Worm (Caenorhabditis elegans) whole organism, L4 larva: ENCODE measurements around the gene C50D2.10.
A peak's percentile ranks its signal among the peaks of the same experiment; 100 is the strongest.

ENCODE experiments used
- F37D6.2 ChIP-seq: sonication (generic microtip); optimal IDR thresholded peaks from 2 replicates; lab custom pipeline; 2016; ENCODE audit warnings: mild to moderate bottlenecking, missing genetic modification characterization, missing compliant biosample characterization
- Y48G9A.11 ChIP-seq: fragments of 200-800 bp; sonication (Bioruptor generic); IDR thresholded peaks from 2 replicates; pipeline ENCODE4 v1.3.6; 2022; ENCODE audit warnings: missing genetic modification reagents, missing genetic modification characterization, missing compliant biosample characterization
- aha-1 ChIP-seq: fragments of 150-350 bp; peaks from one replicate; lab custom pipeline; 2014; ENCODE audit warnings: missing biosample characterization, missing genetic modification characterization
- ama-1 ChIP-seq: fragments of 150-350 bp; optimal IDR thresholded peaks from 2 replicates; lab custom pipeline; 2014; ENCODE audit warnings: inconsistent platforms, mixed read lengths
- attf-4 ChIP-seq: sonication (generic microtip); optimal IDR thresholded peaks from 3 replicates; lab custom pipeline; 2017; ENCODE audit warnings: missing biosample characterization, missing genetic modification characterization
- ceh-62 ChIP-seq: sonication (generic microtip); optimal IDR thresholded peaks from 2 replicates; lab custom pipeline; 2017; ENCODE audit warnings: missing biosample characterization, missing genetic modification characterization
- ces-1 ChIP-seq: fragments of 150-350 bp; sonication (generic microtip); optimal IDR thresholded peaks from 4 replicates; lab custom pipeline; 2014; ENCODE audit warnings: missing biosample characterization, missing genetic modification reagents, missing genetic modification characterization
- cey-2 ChIP-seq: sonication (generic microtip); optimal IDR thresholded peaks from 3 replicates; lab custom pipeline; 2017; ENCODE audit warnings: missing genetic modification characterization, mild to moderate bottlenecking, missing compliant biosample characterization, antibody characterized with exemption, borderline replicate concordance; ENCODE audit not compliant: insufficient read depth
- ctbp-1 ChIP-seq: fragments of 200-800 bp; sonication (Bioruptor generic); IDR thresholded peaks from 2 replicates; pipeline ENCODE4 v1.3.6; 2022; ENCODE audit warnings: missing genetic modification reagents, missing genetic modification characterization, missing compliant biosample characterization
- daf-12 ChIP-seq: fragments of 150-350 bp; optimal IDR thresholded peaks from 2 replicates; lab custom pipeline; 2014; ENCODE audit warnings: missing biosample characterization, missing genetic modification reagents, missing genetic modification characterization
- dmd-6 ChIP-seq: fragments of 200-800 bp; sonication (Bioruptor generic); IDR thresholded peaks from 2 replicates; pipeline ENCODE4 v1.3.6; 2022; ENCODE audit warnings: missing genetic modification reagents, missing genetic modification characterization, missing compliant biosample characterization
- dmd-9 ChIP-seq: fragments of 200-800 bp; sonication (Bioruptor generic); IDR thresholded peaks from 2 replicates; pipeline ENCODE4 v1.3.6; 2022; ENCODE audit warnings: missing genetic modification reagents, missing genetic modification characterization, missing compliant biosample characterization
- duxl-1 ChIP-seq: sonication (generic microtip); optimal IDR thresholded peaks from 2 replicates; lab custom pipeline; 2016; ENCODE audit warnings: mild to moderate bottlenecking, missing genetic modification characterization, moderate library complexity, missing compliant biosample characterization; ENCODE audit not compliant: poor library complexity
- dve-1 ChIP-seq: sonication (generic microtip); optimal IDR thresholded peaks from 2 replicates; lab custom pipeline; 2017; ENCODE audit warnings: antibody characterized with exemption, mild to moderate bottlenecking, missing genetic modification characterization, missing compliant biosample characterization; ENCODE audit not compliant: insufficient read depth
- egl-27 ChIP-seq: sonication (generic microtip); optimal IDR thresholded peaks from 3 replicates; lab custom pipeline; 2017; ENCODE audit warnings: missing biosample characterization, missing genetic modification reagents, missing genetic modification characterization
- egl-43 ChIP-seq: fragments of 200-800 bp; sonication (Bioruptor generic); IDR thresholded peaks from 2 replicates; pipeline ENCODE4 v1.3.6; 2022; ENCODE audit warnings: missing genetic modification reagents, missing genetic modification characterization, missing compliant biosample characterization
- fkh-10 ChIP-seq: fragments of 150-350 bp; optimal IDR thresholded peaks from 2 replicates; lab custom pipeline; 2014; ENCODE audit warnings: missing biosample characterization, missing genetic modification reagents, missing genetic modification characterization
- hlh-30 ChIP-seq: sonication (generic microtip); optimal IDR thresholded peaks from 2 replicates; lab custom pipeline; 2017; ENCODE audit warnings: antibody characterized with exemption, mild to moderate bottlenecking, missing genetic modification characterization, missing compliant biosample characterization; ENCODE audit not compliant: insufficient read depth
- lir-3 ChIP-seq: sonication (generic microtip); optimal IDR thresholded peaks from 2 replicates; lab custom pipeline; 2016; ENCODE audit warnings: mild to moderate bottlenecking, missing genetic modification characterization, missing compliant biosample characterization
- lsy-2 ChIP-seq, 2 experiments: fragments of 150-350 bp in 1 of 2; sonication (generic microtip) in 1 of 2; optimal IDR thresholded peaks; 2 replicates each; lab custom pipeline; 2014 to 2017; ENCODE audit warnings: missing biosample characterization in 2 of 2, missing genetic modification characterization in 2 of 2
- mdt-29 ChIP-seq: fragments of 200-800 bp; sonication (Bioruptor generic); IDR thresholded peaks from 2 replicates; pipeline ENCODE4 v1.3.6; 2022; ENCODE audit warnings: missing genetic modification reagents, missing genetic modification characterization, missing compliant biosample characterization
- mxl-2 ChIP-seq: fragments of 200-800 bp; sonication (Bioruptor generic); conservative IDR thresholded peaks from 2 replicates; pipeline ENCODE4 v1.3.6; 2022; ENCODE audit warnings: missing genetic modification reagents, missing genetic modification characterization, missing compliant biosample characterization
- mxl-3 ChIP-seq: fragments of 200-800 bp; sonication (Bioruptor generic); optimal IDR thresholded peaks from 2 replicates; lab custom pipeline; 2018; ENCODE audit warnings: mild to moderate bottlenecking, missing genetic modification characterization, missing compliant biosample characterization
- nhr-25 ChIP-seq: sonication (generic microtip); optimal IDR thresholded peaks from 2 replicates; lab custom pipeline; 2017; ENCODE audit warnings: missing genetic modification characterization, mild to moderate bottlenecking, missing compliant biosample characterization, antibody characterized with exemption, moderate library complexity, borderline replicate concordance; ENCODE audit not compliant: insufficient read depth
- nhr-41 ChIP-seq: fragments of 200-800 bp; sonication (Bioruptor generic); IDR thresholded peaks from 2 replicates; pipeline ENCODE4 v1.3.6; 2022; ENCODE audit warnings: missing genetic modification reagents, missing genetic modification characterization, missing compliant biosample characterization
- nhr-6 ChIP-seq: fragments of 150-350 bp; optimal IDR thresholded peaks from 2 replicates; lab custom pipeline; 2014; ENCODE audit warnings: missing biosample characterization, missing genetic modification characterization
- nhr-77 ChIP-seq: fragments of 150-350 bp; optimal IDR thresholded peaks from 2 replicates; lab custom pipeline; 2014; ENCODE audit warnings: missing biosample characterization, missing genetic modification characterization
- pha-4 ChIP-seq, 2 experiments: fragments of 150-350 bp in 1 of 2; fragments of 200-800 bp in 1 of 2; sonication (Bioruptor generic) in 1 of 2; IDR thresholded peaks in 1 of 2; optimal IDR thresholded peaks in 1 of 2; 2 replicates each; pipeline versions ENCODE4 v1.3.6 to Lab custom; 2014 to 2022; ENCODE audit warnings: missing genetic modification characterization in 2 of 2, missing genetic modification reagents in 2 of 2, missing biosample characterization in 1 of 2, missing compliant biosample characterization in 1 of 2
- pqm-1 ChIP-seq: sonication (generic microtip); optimal IDR thresholded peaks from 2 replicates; lab custom pipeline; 2017; ENCODE audit warnings: missing biosample characterization, missing genetic modification characterization
- sdz-12 ChIP-seq: fragments of 200-800 bp; sonication (Bioruptor generic); optimal IDR thresholded peaks from 2 replicates; lab custom pipeline; 2018; ENCODE audit warnings: mild to moderate bottlenecking, missing genetic modification characterization, missing compliant biosample characterization
- tag-97 ChIP-seq: fragments of 200-800 bp; sonication (Bioruptor generic); IDR thresholded peaks from 2 replicates; pipeline ENCODE4 v1.3.6; 2022; ENCODE audit warnings: missing genetic modification characterization, missing compliant biosample characterization
- unc-62 ChIP-seq, 3 experiments: fragments of 150-350 bp in 1 of 3; sonication (generic microtip); optimal IDR thresholded peaks in 2 of 3; peaks in 1 of 3; 1 replicate in 1 of 3; 2 replicates in 2 of 3; lab custom pipeline; 2014 to 2017; ENCODE audit warnings: missing biosample characterization in 3 of 3, missing genetic modification characterization in 3 of 3, missing genetic modification reagents in 3 of 3, missing genotype in 1 of 3
- zag-1 ChIP-seq: fragments of 150-350 bp; optimal IDR thresholded peaks from 2 replicates; lab custom pipeline; 2014; ENCODE audit warnings: missing biosample characterization, missing genetic modification characterization
- zip-11 ChIP-seq: fragments of 200-800 bp; sonication (Bioruptor generic); IDR thresholded peaks from 2 replicates; pipeline ENCODE4 v1.3.6; 2022; ENCODE audit warnings: missing genetic modification characterization, missing compliant biosample characterization
- zip-2 ChIP-seq: fragments of 150-350 bp; optimal IDR thresholded peaks from 2 replicates; lab custom pipeline; 2014; ENCODE audit warnings: missing biosample characterization, missing genetic modification characterization

Gene C50D2.10

DNA sequence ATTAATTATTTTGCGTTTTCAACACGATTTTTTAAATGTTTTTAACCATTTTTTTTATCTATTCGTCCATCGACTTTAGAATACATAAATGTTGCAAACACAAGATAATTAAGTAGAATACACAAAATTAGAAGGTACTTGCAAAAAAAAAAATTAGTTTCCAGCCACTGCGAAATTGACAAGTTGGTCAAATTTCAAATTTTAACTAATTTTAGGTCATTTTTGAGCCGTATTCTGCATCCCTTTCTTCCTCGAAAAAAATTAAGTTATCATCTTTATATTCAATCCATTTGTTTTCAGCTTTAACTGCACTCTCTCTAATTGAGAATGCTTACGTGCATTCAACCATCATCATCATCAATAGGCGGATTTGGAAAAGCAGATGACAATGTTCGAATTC, 29.6 kb upstream of the C50D2.10 start, which contains the start of gene egl-26:
egl-26 (plus strand) TSS at position 301 of the 400 bp plus-strand sequence.
- no peak for TF ChIP-seq attf-4
- TF ChIP-seq pha-4 (GFP tag; IDR thresholded peaks at IDR 0.05; lab: Robert Waterston, UW), result no peak
- TF ChIP-seq pha-4 (tag; optimal IDR thresholded peaks at IDR 0.05; lab: Kevin White, UChicago), result no peak
- TF ChIP-seq unc-62 (GFP tag; optimal IDR thresholded peaks at IDR 0.05 in 1 of 2; lab: Kevin White, UChicago), result peak in 1 of 2 experiments; percentile 77
- no peak for TF ChIP-seq unc-62 (tag; optimal IDR thresholded peaks at IDR 0.05; lab: Kevin White, UChicago)
- TF ChIP-seq ceh-62 (tag; lab: Kevin White, UChicago), result no peak

DNA sequence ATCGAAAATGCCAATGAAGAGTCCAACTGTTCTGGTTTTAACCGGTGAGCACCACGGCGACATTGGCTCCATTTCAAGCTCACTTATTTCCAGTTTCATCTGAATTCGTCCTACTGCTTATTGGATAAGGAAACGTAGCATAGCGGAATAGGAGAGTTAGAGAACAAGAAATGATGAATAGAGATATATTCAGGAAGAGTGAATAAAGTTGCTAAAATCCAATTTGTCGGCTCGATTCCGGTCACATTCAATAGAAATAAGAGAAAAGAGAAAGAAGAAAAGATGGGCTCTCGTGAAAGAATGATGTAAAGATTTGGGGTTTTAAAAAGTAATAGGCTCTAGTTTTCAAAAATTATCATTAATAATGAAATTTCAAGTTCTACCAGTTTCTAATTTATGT, 25.6 kb upstream of the C50D2.10 start:
- TF ChIP-seq ctbp-1 (GFP tag; lab: Robert Waterston, UW) (peak; percentile 57; the same call in 1 of the 2 replicates), nhr-25 (no peak), fkh-10 (GFP tag; lab: Kevin White, UChicago) (peak; percentile 94), ama-1 (lab: Kevin White, UChicago) (no peak), ces-1 (peak; percentile 75)

DNA sequence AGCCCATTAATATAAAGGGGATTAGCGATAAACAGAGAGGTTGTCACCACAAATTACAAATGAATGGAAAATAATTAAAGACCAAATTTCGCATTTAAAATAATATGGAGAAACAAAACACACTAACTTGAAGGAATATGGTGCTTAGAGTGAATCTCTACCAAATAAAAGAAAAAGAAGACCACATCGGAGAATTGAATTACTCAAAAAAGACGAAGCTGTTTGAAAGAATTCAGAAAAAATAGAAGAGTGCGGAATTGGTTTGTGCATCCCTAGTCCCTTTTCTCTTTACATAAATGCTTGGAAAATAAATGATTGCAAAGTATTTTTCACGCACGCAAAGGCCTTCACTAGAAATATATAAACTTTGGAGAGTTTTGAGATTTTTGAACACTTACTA, 25.0 kb upstream of the C50D2.10 start:
- TF ChIP-seq mdt-29 (GFP tag; lab: Robert Waterston, UW), result no peak
- TF ChIP-seq ces-1, result peak; percentile 26
- peak; percentile 86 for TF ChIP-seq aha-1 (tag; lab: Kevin White, UChicago)

DNA sequence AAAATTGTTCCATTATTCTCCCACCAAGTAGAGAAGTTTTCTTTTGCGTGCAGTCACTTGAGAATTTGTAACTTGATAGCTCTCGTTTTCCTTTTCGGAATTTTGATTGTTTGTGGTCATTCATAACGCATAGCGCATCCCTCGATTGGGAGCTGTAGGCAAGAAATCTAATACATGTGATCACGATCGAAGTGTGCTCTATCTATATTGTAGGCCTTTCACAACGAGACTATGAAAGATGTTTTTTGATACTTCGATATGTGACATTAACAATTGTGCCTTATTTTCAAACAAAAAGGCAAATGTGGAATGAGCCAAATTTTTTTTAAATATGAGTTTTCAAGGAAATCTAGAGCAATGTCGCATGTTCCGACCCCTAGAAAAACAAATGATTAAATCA, 23.1 kb upstream of the C50D2.10 start:
- TF ChIP-seq egl-27 (tag; lab: Kevin White, UChicago), result no peak
- no peak for TF ChIP-seq F37D6.2 (tag; lab: Kevin White, UChicago)
- TF ChIP-seq tag-97 (GFP tag; lab: Robert Waterston, UW), result no peak
- no peak for TF ChIP-seq egl-43
- TF ChIP-seq unc-62 (GFP tag; optimal IDR thresholded peaks at IDR 0.05 in 1 of 2; lab: Kevin White, UChicago), result peak in 1 of 2 experiments; percentile 95
- no peak for TF ChIP-seq unc-62 (tag; optimal IDR thresholded peaks at IDR 0.05; lab: Kevin White, UChicago)
- TF ChIP-seq mxl-3 (GFP tag; lab: Kevin White, UChicago), result no peak
- no peak for TF ChIP-seq lir-3 (tag; lab: Kevin White, UChicago)

DNA sequence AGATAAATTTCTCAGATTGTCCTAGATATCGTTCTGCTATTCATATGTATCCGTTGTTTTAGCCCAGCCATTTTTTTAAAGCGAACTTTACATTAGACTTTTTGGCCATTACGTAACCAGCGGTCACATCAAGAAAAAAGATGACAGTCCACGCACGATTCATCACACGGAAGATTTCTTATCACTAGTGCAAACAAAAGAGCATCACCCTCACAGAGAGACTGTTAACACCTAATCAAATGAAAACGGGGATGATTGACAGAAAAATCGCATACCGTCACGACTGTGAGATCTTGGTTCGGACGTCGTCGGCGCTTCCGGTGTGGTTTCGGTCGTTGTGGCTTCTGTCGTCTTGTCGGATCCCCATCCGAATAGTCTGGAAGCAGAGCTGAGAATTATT, 22.3 kb upstream of the C50D2.10 start:
- TF ChIP-seq dve-1, result peak; percentile 32
- peak; percentile 64 for TF ChIP-seq pqm-1 (tag; lab: Kevin White, UChicago)
- TF ChIP-seq hlh-30 (tag; lab: Kevin White, UChicago), result peak; percentile 23
- TF ChIP-seq daf-12 (tag; lab: Kevin White, UChicago), result no peak
- TF ChIP-seq dmd-6 (GFP tag; lab: Robert Waterston, UW), result peak; percentile 66
- no peak for TF ChIP-seq sdz-12 (GFP tag; lab: Kevin White, UChicago)

DNA sequence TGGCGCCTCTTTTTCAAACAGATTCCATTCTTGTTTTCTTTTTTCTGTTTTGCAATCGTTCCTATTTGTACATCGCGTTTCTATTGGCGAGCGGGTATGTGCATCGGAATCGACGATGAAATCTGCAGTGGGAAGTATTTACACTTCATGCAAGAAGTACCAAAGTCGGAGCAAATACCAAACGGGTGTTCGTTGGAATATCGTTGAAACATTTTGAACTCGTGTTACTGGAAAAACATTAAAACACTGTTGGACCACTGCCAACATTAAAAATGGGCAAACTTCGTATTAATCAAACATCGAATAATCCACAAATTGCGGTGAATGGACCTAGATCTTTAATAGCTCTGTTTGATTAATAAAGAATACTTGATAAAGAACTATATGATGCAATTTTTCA, 19.8 kb upstream of the C50D2.10 start, which contains the start of gene C23H3.9:
C23H3.9 (minus strand) TSS at position 101 of the 400 bp plus-strand sequence.
- no peak for TF ChIP-seq mdt-29 (GFP tag; lab: Robert Waterston, UW)

DNA sequence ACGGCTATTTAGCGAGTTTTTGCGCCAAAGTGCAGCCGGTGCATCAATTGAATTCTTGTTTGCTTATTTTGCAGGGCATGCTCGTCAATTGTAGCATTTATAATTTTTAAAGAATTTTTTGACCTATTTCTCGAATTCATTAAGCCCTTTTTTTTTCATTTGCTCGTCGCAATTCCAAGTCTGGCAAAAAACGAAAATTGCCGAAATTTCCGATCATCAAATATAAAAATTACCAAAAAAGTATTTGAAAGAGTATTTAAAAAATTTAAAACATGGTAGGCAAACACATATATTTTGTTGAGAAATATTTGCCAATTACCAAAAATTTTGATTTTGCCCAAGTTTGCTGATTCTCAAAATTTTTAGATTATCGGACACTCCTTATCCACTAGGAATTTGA, 14.8 kb upstream of the C50D2.10 start, which contains the start of gene C50D2.6:
C50D2.6 (plus strand) TSS at position 301 of the 400 bp plus-strand sequence.
- TF ChIP-seq Y48G9A.11 (GFP tag; lab: Robert Waterston, UW), result no peak
- TF ChIP-seq unc-62 (GFP tag; optimal IDR thresholded peaks at IDR 0.05 in 1 of 2; lab: Kevin White, UChicago), result peak in 1 of 2 experiments; percentile 13
- TF ChIP-seq unc-62 (tag; optimal IDR thresholded peaks at IDR 0.05; lab: Kevin White, UChicago), result no peak

DNA sequence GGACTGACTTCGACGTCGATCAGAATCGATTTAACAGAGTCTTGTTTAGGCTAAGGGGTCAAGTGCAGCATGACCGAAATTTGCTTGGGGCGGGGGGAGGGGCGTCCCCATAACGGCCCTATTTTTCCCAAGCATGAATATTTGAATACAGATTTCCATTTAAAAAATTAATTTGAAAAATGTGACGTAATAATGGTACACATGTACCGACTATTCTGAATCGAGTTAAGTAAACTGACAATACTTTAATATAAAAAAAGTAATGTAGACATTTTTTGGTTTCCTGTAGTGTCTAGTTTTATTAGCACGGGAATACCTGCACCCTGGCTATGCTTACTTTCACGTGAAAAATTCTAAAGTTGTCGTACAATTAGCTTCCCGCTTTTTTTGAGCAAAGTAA, 12.1 kb upstream of the C50D2.10 start:
- TF ChIP-seq nhr-77 (tag; lab: Kevin White, UChicago) (no peak), lsy-2 (tag; optimal IDR thresholded peaks at IDR 0.05; lab: Kevin White, UChicago) (no peak), nhr-6 (tag; lab: Kevin White, UChicago) (no peak), zip-11 (GFP tag; lab: Robert Waterston, UW) (no peak), mxl-2 (no peak), dmd-6 (GFP tag; lab: Robert Waterston, UW) (no peak), cey-2 (tag; lab: Kevin White, UChicago) (no peak), nhr-41 (no peak), ama-1 (lab: Kevin White, UChicago) (no peak), F37D6.2 (tag; lab: Kevin White, UChicago) (no peak), duxl-1 (tag; lab: Kevin White, UChicago) (no peak), zag-1 (tag; lab: Kevin White, UChicago) (no peak), egl-27 (tag; lab: Kevin White, UChicago) (no peak), zip-2 (tag; lab: Kevin White, UChicago) (no peak), dmd-9 (GFP tag; lab: Robert Waterston, UW) (no peak)
